Fruit fly (Drosophila melanogaster) whole organism, prepupa: ENCODE results near the gene CG46462.

Source experiments
- CG10669 ChIP-seq: fragments of 200-800 bp; sonication (Bioruptor generic); optimal IDR thresholded peaks from 3 replicates; lab custom pipeline; 2018; ENCODE audit warnings: missing biosample characterization, mild to moderate bottlenecking, missing genetic modification characterization, moderate library complexity
- CG4318 ChIP-seq: fragments of 200-800 bp; sonication (Bioruptor generic); optimal IDR thresholded peaks from 3 replicates; lab custom pipeline; 2017; ENCODE audit warnings: missing biosample characterization, mild to moderate bottlenecking, missing genetic modification characterization
- OdsH ChIP-seq: fragments of 200-800 bp; sonication (Bioruptor generic); optimal IDR thresholded peaks from 3 replicates; lab custom pipeline; 2016; ENCODE audit warnings: missing biosample characterization, missing genetic modification characterization
- achi ChIP-seq: fragments of 200-800 bp; sonication (Bioruptor generic); optimal IDR thresholded peaks from 3 replicates; lab custom pipeline; 2016; ENCODE audit warnings: missing biosample characterization, missing genetic modification characterization
- cyc ChIP-seq: fragments of 200-800 bp; sonication (Bioruptor generic); optimal IDR thresholded peaks from 3 replicates; lab custom pipeline; 2016; ENCODE audit warnings: missing biosample characterization, missing genetic modification characterization
- dac ChIP-seq: fragments of 200-800 bp; sonication (Bioruptor generic); optimal IDR thresholded peaks from 2 replicates; lab custom pipeline; 2017; ENCODE audit warnings: missing biosample characterization, mild to moderate bottlenecking, missing genetic modification characterization
- topi ChIP-seq: fragments of 200-800 bp; sonication (Bioruptor generic); optimal IDR thresholded peaks from 3 replicates; lab custom pipeline; 2016; ENCODE audit warnings: missing biosample characterization, missing genetic modification characterization

dm6 chr3L:19951868-19952267 lies 20.4 kb downstream of the CG46462 start, which contains the start of gene CG34258:
- TF ChIP-seq achi (no peak), cyc (no peak), CG4318 (GFP tag; lab: Kevin White, UChicago) (no peak), OdsH (GFP tag; lab: Kevin White, UChicago) (no peak), CG10669 (GFP tag; lab: Kevin White, UChicago) (no peak), dac (GFP tag; lab: Kevin White, UChicago) (no peak), topi (GFP tag; lab: Kevin White, UChicago) (no peak)
